Worm (Caenorhabditis elegans) whole organism, midembryonic: ENCODE data around the gene micu-1.

ENCODE experiments used
- T22C8.4 ChIP-seq: fragments of 200-800 bp; sonication (Bioruptor generic); IDR thresholded peaks from 2 replicates; pipeline ENCODE4 v1.3.6; 2022; ENCODE audit warnings: missing genetic modification characterization, missing compliant biosample characterization
- cog-1 ChIP-seq: sonication (generic microtip); optimal IDR thresholded peaks from 2 replicates; lab custom pipeline; 2016; ENCODE audit warnings: missing genetic modification characterization, missing compliant biosample characterization
- flt-1 ChIP-seq: fragments of 200-800 bp; sonication (Bioruptor generic); IDR thresholded peaks from 2 replicates; pipeline ENCODE4 v1.3.6; 2022; ENCODE audit warnings: missing genetic modification characterization, missing compliant biosample characterization
- klf-2 ChIP-seq: fragments of 200-800 bp; sonication (Bioruptor generic); conservative IDR thresholded peaks from 2 replicates; pipeline ENCODE4 v1.3.6; 2022; ENCODE audit warnings: missing genetic modification reagents, missing genetic modification characterization, missing compliant biosample characterization
- med-1 ChIP-seq: sonication (generic microtip); optimal IDR thresholded peaks from 2 replicates; lab custom pipeline; 2017; ENCODE audit warnings: missing genetic modification characterization, mild to moderate bottlenecking, missing compliant biosample characterization, antibody characterized with exemption, missing genetic modification reagents; ENCODE audit not compliant: insufficient read depth
- ref-1 ChIP-seq: fragments of 200-800 bp; sonication (Bioruptor generic); conservative IDR thresholded peaks from 2 replicates; pipeline ENCODE4 v1.3.6; 2022; ENCODE audit warnings: missing genetic modification reagents, missing genetic modification characterization, missing compliant biosample characterization
- tab-1 ChIP-seq: fragments of 200-800 bp; sonication (Bioruptor generic); IDR thresholded peaks from 2 replicates; pipeline ENCODE4 v1.3.6; 2022; ENCODE audit warnings: missing genetic modification characterization, missing compliant biosample characterization
- ztf-23 ChIP-seq: fragments of 200-800 bp; sonication (Bioruptor generic); IDR thresholded peaks from 2 replicates; pipeline ENCODE4 v1.3.6; 2022; ENCODE audit warnings: missing genetic modification reagents, missing genetic modification characterization, missing compliant biosample characterization
- ztf-29 ChIP-seq: fragments of 200-800 bp; sonication (Bioruptor generic); IDR thresholded peaks from 2 replicates; pipeline ENCODE4 v1.3.6; 2022; ENCODE audit warnings: missing genetic modification reagents, missing genetic modification characterization, missing compliant biosample characterization

micu-1 gene

ce11 chrIV:13314181-13314580 is 16.5 kb downstream of the micu-1 start:
- TF ChIP-seq T22C8.4 (GFP tag; lab: Robert Waterston, UW): no peak

- no peak for TF ChIP-seq klf-2 (GFP tag; lab: Robert Waterston, UW)
- TF ChIP-seq T22C8.4 (GFP tag; lab: Robert Waterston, UW): no peak
- no peak for TF ChIP-seq flt-1 (GFP tag; lab: Robert Waterston, UW)
- TF ChIP-seq med-1 (GFP tag; lab: Kevin White, UChicago): no peak
- TF ChIP-seq ztf-23 (GFP tag; lab: Robert Waterston, UW): no peak
- TF ChIP-seq ztf-29: no peak
- TF ChIP-seq tab-1 (GFP tag; lab: Robert Waterston, UW): no peak
- no peak for TF ChIP-seq cog-1
- no peak for TF ChIP-seq ref-1
These were observed 17.6 kb downstream of the micu-1 start, which contains the start of gene fat-1 for ce11 chrIV:13315344-13315743. Gene fat-1, plus strand, starts transcription at chrIV:13315644.

ce11 chrIV:13318773-13319172 is 21.0 kb downstream of the micu-1 start:
- TF ChIP-seq ref-1 (no peak), cog-1 (no peak), T22C8.4 (GFP tag; lab: Robert Waterston, UW) (no peak), ztf-29 (no peak), tab-1 (GFP tag; lab: Robert Waterston, UW) (no peak), med-1 (GFP tag; lab: Kevin White, UChicago) (no peak), klf-2 (GFP tag; lab: Robert Waterston, UW) (no peak), flt-1 (GFP tag; lab: Robert Waterston, UW) (no peak), ztf-23 (GFP tag; lab: Robert Waterston, UW) (no peak)

ce11 chrIV:13319886-13320650 is 22.3 kb downstream of the micu-1 start:
- TF ChIP-seq klf-2 (GFP tag; lab: Robert Waterston, UW) (no peak), ref-1 (no peak), ztf-29 (no peak), ztf-23 (GFP tag; lab: Robert Waterston, UW) (no peak), med-1 (GFP tag; lab: Kevin White, UChicago) (no peak), tab-1 (GFP tag; lab: Robert Waterston, UW) (no peak), T22C8.4 (GFP tag; lab: Robert Waterston, UW) (no peak), flt-1 (GFP tag; lab: Robert Waterston, UW) (no peak), cog-1 (no peak)

- TF ChIP-seq med-1 (GFP tag; lab: Kevin White, UChicago) (no peak), cog-1 (no peak), flt-1 (GFP tag; lab: Robert Waterston, UW) (no peak), T22C8.4 (GFP tag; lab: Robert Waterston, UW) (no peak), ref-1 (no peak)
These were observed 24.7 kb downstream of the micu-1 start for ce11 chrIV:13322429-13322828.

- TF ChIP-seq med-1 (GFP tag; lab: Kevin White, UChicago) (no peak), ztf-29 (no peak), ref-1 (no peak), flt-1 (GFP tag; lab: Robert Waterston, UW) (no peak), tab-1 (GFP tag; lab: Robert Waterston, UW) (no peak), klf-2 (GFP tag; lab: Robert Waterston, UW) (no peak), T22C8.4 (GFP tag; lab: Robert Waterston, UW) (no peak), ztf-23 (GFP tag; lab: Robert Waterston, UW) (no peak), cog-1 (no peak)
These were observed 26.2 kb downstream of the micu-1 start, which contains the start of gene fat-2 for ce11 chrIV:13323823-13324359. Gene fat-2, plus strand, starts transcription at chrIV:13323873.

- TF ChIP-seq flt-1 (GFP tag; lab: Robert Waterston, UW) (no peak), klf-2 (GFP tag; lab: Robert Waterston, UW) (no peak), tab-1 (GFP tag; lab: Robert Waterston, UW) (no peak), cog-1 (no peak), T22C8.4 (GFP tag; lab: Robert Waterston, UW) (no peak), ref-1 (no peak), ztf-29 (no peak), med-1 (GFP tag; lab: Kevin White, UChicago) (no peak), ztf-23 (GFP tag; lab: Robert Waterston, UW) (no peak)
These were observed 29.3 kb downstream of the micu-1 start for ce11 chrIV:13327064-13327463.

- TF ChIP-seq ztf-29 (no peak), T22C8.4 (GFP tag; lab: Robert Waterston, UW) (no peak), cog-1 (no peak), ref-1 (no peak), med-1 (GFP tag; lab: Kevin White, UChicago) (no peak), tab-1 (GFP tag; lab: Robert Waterston, UW) (no peak), ztf-23 (GFP tag; lab: Robert Waterston, UW) (no peak), flt-1 (GFP tag; lab: Robert Waterston, UW) (no peak), klf-2 (GFP tag; lab: Robert Waterston, UW) (no peak)
These were observed 30.3 kb downstream of the micu-1 start, which contains the start of gene far-6 for ce11 chrIV:13328059-13328458. Gene far-6, plus strand, starts transcription at chrIV:13328359.

ce11 chrIV:13330547-13330946 is 32.8 kb downstream of the micu-1 start:
- TF ChIP-seq tab-1 (GFP tag; lab: Robert Waterston, UW) (no peak), klf-2 (GFP tag; lab: Robert Waterston, UW) (no peak), T22C8.4 (GFP tag; lab: Robert Waterston, UW) (no peak), flt-1 (GFP tag; lab: Robert Waterston, UW) (no peak), ztf-29 (no peak), ztf-23 (GFP tag; lab: Robert Waterston, UW) (no peak), med-1 (GFP tag; lab: Kevin White, UChicago) (no peak), cog-1 (no peak), ref-1 (no peak)
